Fruit fly (Drosophila melanogaster) whole organism, adult: ENCODE measurements around the gene Edem1.

Source experiments
- CG12768 ChIP-seq: fragments of 200-800 bp; sonication (Bioruptor generic); optimal IDR thresholded peaks from 2 replicates; lab custom pipeline; 2017; ENCODE audit warnings: missing biosample characterization, missing genetic modification characterization, mild to moderate bottlenecking, moderate library complexity, missing genetic modification reagents
- CG1620 ChIP-seq: fragments of 200-800 bp; sonication (Bioruptor generic); optimal IDR thresholded peaks from 2 replicates; lab custom pipeline; 2016; ENCODE audit warnings: missing biosample characterization, missing genetic modification characterization
- CG7101 ChIP-seq: fragments of 200-800 bp; sonication (Bioruptor generic); optimal IDR thresholded peaks from 2 replicates; lab custom pipeline; 2018; ENCODE audit warnings: missing biosample characterization, mild to moderate bottlenecking, missing genetic modification characterization, moderate library complexity
- Crg-1 ChIP-seq: fragments of 200-800 bp; sonication (Bioruptor generic); optimal IDR thresholded peaks from 2 replicates; lab custom pipeline; 2016; ENCODE audit warnings: missing biosample characterization, missing genetic modification characterization
- Hr96 ChIP-seq: fragments of 200-800 bp; sonication (Bioruptor generic); optimal IDR thresholded peaks from 2 replicates; lab custom pipeline; 2016; ENCODE audit warnings: missing biosample characterization, missing genetic modification characterization
- Mnt ChIP-seq: fragments of 200-800 bp; sonication (Bioruptor generic); optimal IDR thresholded peaks from 2 replicates; lab custom pipeline; 2016; ENCODE audit warnings: missing biosample characterization, mild to moderate bottlenecking, missing genetic modification characterization
- cic ChIP-seq: fragments of 200-800 bp; sonication (Bioruptor generic); optimal IDR thresholded peaks from 2 replicates; lab custom pipeline; 2017; ENCODE audit warnings: missing biosample characterization, mild to moderate bottlenecking, missing genetic modification characterization, moderate library complexity
- kay ChIP-seq: fragments of 200-800 bp; sonication (Bioruptor generic); peaks from one replicate; lab custom pipeline; 2016; ENCODE audit warnings: missing biosample characterization, missing genetic modification characterization, borderline replicate concordance
- tj ChIP-seq: fragments of 200-800 bp; sonication (Bioruptor generic); optimal IDR thresholded peaks from 3 replicates; lab custom pipeline; 2017; ENCODE audit warnings: missing biosample characterization, mild to moderate bottlenecking, missing genetic modification characterization, moderate library complexity
- toe ChIP-seq: fragments of 200-800 bp; sonication (Bioruptor generic); optimal IDR thresholded peaks from 2 replicates; lab custom pipeline; 2016; ENCODE audit warnings: missing biosample characterization, missing genetic modification characterization

- TF ChIP-seq CG12768 (peak; percentile 74), toe (GFP tag; lab: Kevin White, UChicago) (peak; percentile 50), Hr96 (peak; percentile 85), CG7101 (tag; lab: Kevin White, UChicago) (peak; percentile 85), kay (GFP tag; lab: Kevin White, UChicago) (no peak), cic (GFP tag; lab: Kevin White, UChicago) (no peak), Mnt (peak; percentile 46), CG1620 (GFP tag; lab: Kevin White, UChicago) (peak; percentile 26), tj (GFP tag; lab: Kevin White, UChicago) (peak; percentile 36), Crg-1 (GFP tag; lab: Kevin White, UChicago) (no peak)
Measured at dm6 chrX:1951391-1952066, 42.9 kb upstream of the Edem1 start.
